Worm (Caenorhabditis elegans): ENCODE measurements around the gene thoc-7.

ce11 chrIV:13860459-13860858 lies 22.1 kb upstream of the thoc-7 start:
- no peak for TF ChIP-seq sox-4 (tag; optimal IDR thresholded peaks at IDR 0.05)
- TF ChIP-seq pha-2 (tag; optimal IDR thresholded peaks at IDR 0.05): no peak
- no peak for TF ChIP-seq lin-11 (tag; optimal IDR thresholded peaks at IDR 0.05)
- TF ChIP-seq dmd-4 (tag; optimal IDR thresholded peaks at IDR 0.05; ENCODE audit: borderline replicate concordance): no peak
- no peak for TF ChIP-seq tbx-7 (tag; optimal IDR thresholded peaks at IDR 0.05)

All from whole organism, late embryonic.